Worm (Caenorhabditis elegans): ENCODE measurements around the gene tag-115.

ce11 chrIV:13188959-13189358, 50.3 kb downstream of the tag-115 start, which contains the start of gene F58D2.4:
- TF ChIP-seq aptf-2 (GFP tag; conservative IDR thresholded peaks at IDR 0.05): no peak
- no peak for TF ChIP-seq snpc-4 (GFP tag; optimal IDR thresholded peaks at IDR 0.05)
- no peak for TF ChIP-seq snpc-4 (tag; optimal IDR thresholded peaks at IDR 0.05)
- TF ChIP-seq hrde-1 (tag; optimal IDR thresholded peaks at IDR 0.05; ENCODE audit: borderline replicate concordance): no peak
- no peak for TF ChIP-seq sptf-2 (GFP tag; optimal IDR thresholded peaks at IDR 0.05)

All from whole organism, young adult.